Fruit fly (Drosophila melanogaster) whole organism, embryonic: ENCODE data around the gene par-6.

ENCODE experiments used
- Ada2b ChIP-seq: fragments of 200-800 bp; sonication (Bioruptor generic); IDR thresholded peaks from 2 replicates; pipeline ENCODE4 v1.3.6; 2022; ENCODE audit warnings: missing biosample characterization, missing genetic modification characterization
- Adf1 ChIP-seq: fragments of 200-800 bp; sonication (Bioruptor generic); IDR thresholded peaks from 2 replicates; pipeline ENCODE4 v1.3.6; 2022; ENCODE audit warnings: missing biosample characterization, missing genetic modification characterization
- Asciz ChIP-seq: fragments of 200-800 bp; sonication (Bioruptor generic); optimal IDR thresholded peaks from 2 replicates; lab custom pipeline; 2017; ENCODE audit warnings: missing biosample characterization, mild to moderate bottlenecking, missing genetic modification characterization, missing genetic modification reagents
- BtbVII ChIP-seq: fragments of 200-800 bp; sonication (Bioruptor generic); optimal IDR thresholded peaks from 3 replicates; lab custom pipeline; 2017; ENCODE audit warnings: missing biosample characterization, mild to moderate bottlenecking, missing genetic modification characterization
- CG10209 ChIP-seq: fragments of 200-800 bp; sonication (Bioruptor generic); optimal IDR thresholded peaks from 3 replicates; lab custom pipeline; 2017; ENCODE audit warnings: missing biosample characterization, mild to moderate bottlenecking, missing genetic modification characterization, missing genetic modification reagents
- CG10462 ChIP-seq: fragments of 200-800 bp; sonication (Bioruptor generic); optimal IDR thresholded peaks from 2 replicates; lab custom pipeline; 2016; ENCODE audit warnings: missing biosample characterization, missing genetic modification characterization
- CG11085 ChIP-seq: fragments of 200-800 bp; sonication (Bioruptor generic); IDR thresholded peaks from 2 replicates; pipeline ENCODE4 v1.3.6; 2022; ENCODE audit warnings: missing biosample characterization, missing genetic modification characterization
- CG11398 ChIP-seq: fragments of 200-800 bp; sonication (Bioruptor generic); optimal IDR thresholded peaks from 2 replicates; lab custom pipeline; 2016; ENCODE audit warnings: missing biosample characterization, missing genetic modification characterization
- CG11723 ChIP-seq: fragments of 200-800 bp; sonication (Bioruptor generic); optimal IDR thresholded peaks from 2 replicates; lab custom pipeline; 2017; ENCODE audit warnings: missing biosample characterization, mild to moderate bottlenecking, missing genetic modification characterization
- CG12104 ChIP-seq: fragments of 200-800 bp; sonication (Bioruptor generic); optimal IDR thresholded peaks from 3 replicates; lab custom pipeline; 2016; ENCODE audit warnings: missing biosample characterization, missing genetic modification characterization
- CG12236 ChIP-seq: fragments of 200-800 bp; sonication (Bioruptor generic); optimal IDR thresholded peaks from 2 replicates; lab custom pipeline; 2016; ENCODE audit warnings: missing biosample characterization, missing genetic modification characterization
- CG12769 ChIP-seq: fragments of 200-800 bp; sonication (Bioruptor generic); optimal IDR thresholded peaks from 2 replicates; lab custom pipeline; 2019; ENCODE audit warnings: missing biosample characterization, mild to moderate bottlenecking, missing genetic modification characterization, moderate library complexity
- CG14860 ChIP-seq: fragments of 200-800 bp; sonication (Bioruptor generic); IDR thresholded peaks from 3 replicates; pipeline ENCODE4 v1.3.6; 2022; ENCODE audit warnings: missing biosample characterization, missing genetic modification characterization; ENCODE audit not compliant: partially characterized antibody
- CG15479 ChIP-seq: fragments of 200-800 bp; sonication (Bioruptor generic); optimal IDR thresholded peaks from 3 replicates; lab custom pipeline; 2019; ENCODE audit warnings: missing biosample characterization, mild to moderate bottlenecking, missing genetic modification characterization, moderate library complexity
- CG18262 ChIP-seq: fragments of 200-800 bp; optimal IDR thresholded peaks from 3 replicates; lab custom pipeline; 2019; ENCODE audit warnings: missing biosample characterization, mild to moderate bottlenecking, missing genetic modification characterization, moderate library complexity
- CG2678 ChIP-seq: fragments of 200-800 bp; sonication (Bioruptor generic); optimal IDR thresholded peaks from 3 replicates; lab custom pipeline; 2019; ENCODE audit warnings: missing biosample characterization, mild to moderate bottlenecking, missing genetic modification characterization, moderate library complexity
- CG32532 ChIP-seq: fragments of 200-800 bp; sonication (Bioruptor generic); IDR thresholded peaks from 2 replicates; pipeline ENCODE4 v1.3.6; 2022; ENCODE audit warnings: missing biosample characterization, missing genetic modification characterization
- CG3726 ChIP-seq: fragments of 200-800 bp; sonication (Bioruptor generic); IDR thresholded peaks from 3 replicates; pipeline ENCODE4, ENCODE4 v1.3.6; 2022; ENCODE audit warnings: missing biosample characterization, missing genetic modification characterization
- CG6175 ChIP-seq: fragments of 200-800 bp; sonication (Bioruptor generic); IDR thresholded peaks from 3 replicates; pipeline ENCODE4 v1.3.6; 2022; ENCODE audit warnings: missing biosample characterization, missing genetic modification characterization
- CG6272 ChIP-seq: fragments of 200-800 bp; sonication (Bioruptor generic); IDR thresholded peaks from 2 replicates; pipeline ENCODE4 v1.3.6; 2022; ENCODE audit warnings: missing biosample characterization, missing genetic modification characterization
- CG6683 ChIP-seq: fragments of 200-800 bp; sonication (Bioruptor generic); optimal IDR thresholded peaks from 2 replicates; lab custom pipeline; 2017; ENCODE audit warnings: missing biosample characterization, mild to moderate bottlenecking, missing genetic modification characterization, missing genetic modification reagents
- CG9817 ChIP-seq: fragments of 200-800 bp; sonication (Bioruptor generic); optimal IDR thresholded peaks from 2 replicates; lab custom pipeline; 2018; ENCODE audit warnings: missing biosample characterization, mild to moderate bottlenecking, missing genetic modification characterization, moderate library complexity
- CoRest ChIP-seq: fragments of 200-800 bp; sonication (Bioruptor generic); optimal IDR thresholded peaks from 3 replicates; lab custom pipeline; 2018; ENCODE audit warnings: missing biosample characterization, mild to moderate bottlenecking, missing genetic modification characterization, moderate library complexity
- Dbx ChIP-seq: fragments of 200-800 bp; sonication (Bioruptor generic); IDR thresholded peaks from 3 replicates; pipeline ENCODE4 v1.3.6; 2022; ENCODE audit warnings: missing biosample characterization, missing genetic modification characterization
- Dref ChIP-seq: fragments of 200-800 bp; sonication (Bioruptor generic); IDR thresholded peaks from 2 replicates; pipeline ENCODE4 v1.3.6; 2022; ENCODE audit warnings: missing biosample characterization, missing genetic modification characterization
- Hsf ChIP-seq: fragments of 200-800 bp; sonication (Bioruptor generic); optimal IDR thresholded peaks from 3 replicates; lab custom pipeline; 2016; ENCODE audit warnings: missing biosample characterization, missing genetic modification characterization
- MESR4 ChIP-seq: fragments of 200-800 bp; sonication (Bioruptor generic); optimal IDR thresholded peaks from 2 replicates; lab custom pipeline; 2018; ENCODE audit warnings: missing biosample characterization, mild to moderate bottlenecking, missing genetic modification characterization, moderate library complexity
- Mrtf ChIP-seq: fragments of 200-800 bp; sonication (Bioruptor generic); IDR thresholded peaks from 3 replicates; pipeline ENCODE4 v1.3.6; 2022; ENCODE audit warnings: missing biosample characterization, missing genetic modification characterization
- NC2α ChIP-seq: fragments of 200-800 bp; sonication (Bioruptor generic); optimal IDR thresholded peaks from 2 replicates; lab custom pipeline; 2016; ENCODE audit warnings: missing biosample characterization, missing genetic modification characterization
- NC2β ChIP-seq: fragments of 200-800 bp; sonication (Bioruptor generic); optimal IDR thresholded peaks from 2 replicates; lab custom pipeline; 2016; ENCODE audit warnings: missing biosample characterization, missing genetic modification characterization
- PHDP ChIP-seq: fragments of 200-800 bp; sonication (Bioruptor generic); optimal IDR thresholded peaks from 3 replicates; lab custom pipeline; 2018; ENCODE audit warnings: missing biosample characterization, mild to moderate bottlenecking, missing genetic modification characterization, moderate library complexity
- Pdp1 ChIP-seq, 2 experiments: fragments of 200-800 bp; sonication (Bioruptor generic); optimal IDR thresholded peaks; 3 replicates each; lab custom pipeline; 2016; ENCODE audit warnings: missing biosample characterization in 2 of 2, missing genetic modification characterization in 2 of 2, mild to moderate bottlenecking in 1 of 2, moderate library complexity in 1 of 2
- Sry-β ChIP-seq: fragments of 200-800 bp; sonication (Bioruptor generic); optimal IDR thresholded peaks from 2 replicates; lab custom pipeline; 2018; ENCODE audit warnings: missing biosample characterization, mild to moderate bottlenecking, missing genetic modification characterization, moderate library complexity
- Xbp1 ChIP-seq: fragments of 200-800 bp; sonication (Bioruptor generic); optimal IDR thresholded peaks from 3 replicates; lab custom pipeline; 2016; ENCODE audit warnings: missing biosample characterization, mild to moderate bottlenecking, missing genetic modification characterization
- ara ChIP-seq: fragments of 200-800 bp; sonication (Bioruptor generic); IDR thresholded peaks from 2 replicates; pipeline ENCODE4 v1.3.6; 2022; ENCODE audit warnings: missing biosample characterization, missing genetic modification characterization
- ash1 ChIP-seq: fragments of 200-800 bp; sonication (Bioruptor generic); optimal IDR thresholded peaks from 2 replicates; lab custom pipeline; 2018; ENCODE audit warnings: missing biosample characterization, mild to moderate bottlenecking, missing genetic modification characterization
- dati ChIP-seq: fragments of 200-800 bp; sonication (Bioruptor generic); IDR thresholded peaks from 2 replicates; pipeline ENCODE4 v1.3.6; 2022; ENCODE audit warnings: missing biosample characterization, missing genetic modification characterization
- dmrt99B ChIP-seq: fragments of 200-800 bp; sonication (Bioruptor generic); optimal IDR thresholded peaks from 2 replicates; lab custom pipeline; 2018; ENCODE audit warnings: missing biosample characterization, mild to moderate bottlenecking, missing genetic modification characterization, moderate library complexity
- hb ChIP-seq: fragments of 200-800 bp; sonication (Bioruptor generic); IDR thresholded peaks from 3 replicates; pipeline ENCODE4 v1.3.6; 2022; ENCODE audit warnings: missing biosample characterization, missing genetic modification characterization; ENCODE audit not compliant: partially characterized antibody
- inv ChIP-seq: fragments of 200-800 bp; sonication (Bioruptor generic); IDR thresholded peaks from 2 replicates; pipeline ENCODE4 v1.3.6; 2022; ENCODE audit warnings: missing biosample characterization, missing genetic modification characterization; ENCODE audit not compliant: partially characterized antibody
- kah ChIP-seq: fragments of 200-800 bp; sonication (Bioruptor generic); optimal IDR thresholded peaks from 2 replicates; lab custom pipeline; 2018; ENCODE audit warnings: missing biosample characterization, mild to moderate bottlenecking, missing genetic modification characterization
- lola ChIP-seq, 3 experiments: fragments of >200 bp in 2 of 3; fragments of 200-800 bp in 1 of 3; sonication (Bioruptor generic) in 1 of 3; optimal IDR thresholded peaks; 2 replicates each; lab custom pipeline; 2017 to 2019; ENCODE audit warnings: missing biosample characterization in 3 of 3, missing genetic modification characterization in 3 of 3, mild to moderate bottlenecking in 1 of 3, moderate library complexity in 1 of 3
- onecut ChIP-seq: fragments of 200-800 bp; sonication (Bioruptor generic); IDR thresholded peaks from 2 replicates; pipeline ENCODE4 v1.3.6; 2022; ENCODE audit warnings: missing biosample characterization, missing genetic modification characterization
- p53 ChIP-seq: fragments of 200-800 bp; sonication (Bioruptor generic); optimal IDR thresholded peaks from 2 replicates; lab custom pipeline; 2016; ENCODE audit warnings: missing biosample characterization, missing genetic modification characterization
- pum ChIP-seq: fragments of 200-800 bp; sonication (Bioruptor generic); optimal IDR thresholded peaks from 2 replicates; lab custom pipeline; 2016; ENCODE audit warnings: missing biosample characterization, missing genetic modification characterization
- seq ChIP-seq: fragments of 200-800 bp; sonication (Bioruptor generic); IDR thresholded peaks from 2 replicates; pipeline ENCODE4 v1.3.6; 2022; ENCODE audit warnings: missing biosample characterization, missing genetic modification characterization
- slou ChIP-seq: fragments of 200-800 bp; sonication (Bioruptor generic); optimal IDR thresholded peaks from 3 replicates; lab custom pipeline; 2016; ENCODE audit warnings: missing biosample characterization, missing genetic modification characterization
- ssp ChIP-seq: fragments of 200-800 bp; sonication (Bioruptor generic); IDR thresholded peaks from 2 replicates; pipeline ENCODE4 v1.3.6; 2022; ENCODE audit warnings: missing biosample characterization, missing genetic modification characterization
- wor ChIP-seq: fragments of 200-800 bp; sonication (Bioruptor generic); IDR thresholded peaks from 2 replicates; pipeline ENCODE4 v1.3.6; 2022; ENCODE audit warnings: missing biosample characterization, missing genetic modification characterization

The par-6 gene

dm6 chrX:17737812-17738473 lies 34.8 kb downstream of the par-6 start (continued):
- peak; percentile 68; the same call in 1 of the 2 replicates for TF ChIP-seq CG32532 (GFP tag; lab: Robert Waterston, UW)
- TF ChIP-seq CG2678 (tag; lab: Kevin White, UChicago) = peak; percentile 72
- no peak for TF ChIP-seq CG10462 (GFP tag; lab: Kevin White, UChicago)
- no peak for TF ChIP-seq pum (GFP tag; lab: Kevin White, UChicago)
- no peak for TF ChIP-seq CG6175 (GFP tag; lab: Robert Waterston, UW)
- TF ChIP-seq p53 = peak; percentile 6
- peak; percentile 82 for TF ChIP-seq inv (GFP tag; lab: Robert Waterston, UW)
- peak; percentile 50 for TF ChIP-seq CG10209
- TF ChIP-seq CG15479 (GFP tag; lab: Kevin White, UChicago) = peak; percentile 21
- TF ChIP-seq Adf1 (GFP tag; lab: Robert Waterston, UW) = peak; percentile 75
- TF ChIP-seq CG12769 = peak; percentile 36
- TF ChIP-seq MESR4 (GFP tag; lab: Kevin White, UChicago) = peak; percentile 38
- TF ChIP-seq CG11723 (GFP tag; lab: Kevin White, UChicago) = no peak
- TF ChIP-seq CG12104 (GFP tag; lab: Kevin White, UChicago) = peak; percentile 52
- no peak for TF ChIP-seq CG12236
- peak; percentile 86 for TF ChIP-seq hb
- peak; percentile 51; the same call in 1 of the 3 replicates for TF ChIP-seq Mrtf (GFP tag; lab: Robert Waterston, UW)
- TF ChIP-seq ash1 = peak; percentile 6
- no peak for TF ChIP-seq ssp
- peak; percentile 85 for TF ChIP-seq onecut (GFP tag; lab: Robert Waterston, UW)
- no peak for TF ChIP-seq CG9817 (tag; lab: Kevin White, UChicago)
- peak; percentile 48 for TF ChIP-seq Xbp1 (GFP tag; lab: Kevin White, UChicago)
- no peak for TF ChIP-seq CG11085 (GFP tag; lab: Robert Waterston, UW)
- TF ChIP-seq NC2β (GFP tag; lab: Kevin White, UChicago) = peak; percentile 32
- peak; percentile 78 for TF ChIP-seq CG18262
- TF ChIP-seq kah (GFP tag; lab: Kevin White, UChicago) = peak; percentile 27
- TF ChIP-seq BtbVII (GFP tag; lab: Kevin White, UChicago) = no peak
- TF ChIP-seq dati (GFP tag; lab: Robert Waterston, UW) = no peak
- TF ChIP-seq CG3726 (GFP tag; lab: Robert Waterston, UW) = no peak
- no peak for TF ChIP-seq slou (GFP tag; lab: Kevin White, UChicago)
- peak in 1 of 2 experiments; percentile 36 for TF ChIP-seq Pdp1 (GFP tag; optimal IDR thresholded peaks at IDR 0.05; lab: Kevin White, UChicago)
- TF ChIP-seq Ada2b (GFP tag; lab: Robert Waterston, UW) = peak; percentile 35; the same call in 1 of the 2 replicates
- TF ChIP-seq wor = no peak
- 0 out of 2 replicates have a peak, but pooled peaks have one; percentile 14 for TF ChIP-seq seq (GFP tag; lab: Robert Waterston, UW)
- peak in 1 of 3 experiments; percentile 64 for TF ChIP-seq lola (GFP tag; optimal IDR thresholded peaks at IDR 0.05; lab: Kevin White, UChicago)
- no peak for TF ChIP-seq CG6272 (GFP tag; lab: Robert Waterston, UW)
- peak; percentile 72 for TF ChIP-seq dmrt99B (tag; lab: Kevin White, UChicago)
- peak; percentile 30 for TF ChIP-seq CG6683 (GFP tag; lab: Kevin White, UChicago)
- peak; percentile 67 for TF ChIP-seq PHDP (tag; lab: Kevin White, UChicago)
- 0 out of 3 replicates have a peak, but pooled peaks have one; percentile 35 for TF ChIP-seq Dbx (GFP tag; lab: Robert Waterston, UW)
- TF ChIP-seq CG11398 (GFP tag; lab: Kevin White, UChicago) = no peak
- TF ChIP-seq ara (GFP tag; lab: Robert Waterston, UW) = peak; percentile 27; the same call in 1 of the 2 replicates
- peak; percentile 53 for TF ChIP-seq Asciz (GFP tag; lab: Kevin White, UChicago)
- no peak for TF ChIP-seq Hsf (GFP tag; lab: Kevin White, UChicago)
- peak; percentile 89 for TF ChIP-seq Dref (GFP tag; lab: Robert Waterston, UW)
- peak; percentile 52 for TF ChIP-seq CoRest (tag; lab: Kevin White, UChicago)
- peak; percentile 89 for TF ChIP-seq CG14860 (GFP tag; lab: Robert Waterston, UW)
- TF ChIP-seq Sry-β (GFP tag; lab: Kevin White, UChicago) = no peak
- TF ChIP-seq NC2α = no peak
